Worm (Caenorhabditis elegans) whole organism, young adult: ENCODE measurements around the gene F46C3.7.

ENCODE experiments used
- hsf-1 ChIP-seq: fragments of 200-800 bp; sonication (Bioruptor generic); IDR thresholded peaks from 2 replicates; pipeline ENCODE4 v1.3.6; 2022; ENCODE audit warnings: missing genetic modification reagents, missing genetic modification characterization, missing compliant biosample characterization
- lsy-27 ChIP-seq: sonication (generic microtip); optimal IDR thresholded peaks from 2 replicates; lab custom pipeline; 2017; ENCODE audit warnings: missing genetic modification characterization, mild to moderate bottlenecking, missing compliant biosample characterization, antibody characterized with exemption, missing genotype, borderline replicate concordance; ENCODE audit not compliant: insufficient read depth
- sea-2 ChIP-seq: fragments of 200-800 bp; sonication (Bioruptor generic); IDR thresholded peaks from 2 replicates; pipeline ENCODE4 v1.3.6; 2022; ENCODE audit warnings: missing genetic modification characterization, missing compliant biosample characterization

- TF ChIP-seq lsy-27 (tag; lab: Kevin White, UChicago) (no peak), hsf-1 (GFP tag; lab: Robert Waterston, UW) (no peak), sea-2 (GFP tag; lab: Robert Waterston, UW) (no peak)
Measured at ce11 chrX:11489830-11490229, 50.0 kb downstream of the F46C3.7 start, which contains the start of gene spp-21.
